Worm (Caenorhabditis elegans) whole organism, L3 larva: Measurements from ENCODE around the gene fkh-5.

Experiments used
- R02D3.7 ChIP-seq: fragments of 150-350 bp; optimal IDR thresholded peaks from 2 replicates; lab custom pipeline; 2014; ENCODE audit warnings: missing biosample characterization, missing genetic modification characterization
- ceh-16 ChIP-seq: sonication (generic microtip); optimal IDR thresholded peaks from 2 replicates; lab custom pipeline; 2017; ENCODE audit warnings: missing biosample characterization, missing genetic modification characterization
- ceh-82 ChIP-seq: fragments of 150-350 bp; optimal IDR thresholded peaks from 2 replicates; lab custom pipeline; 2014; ENCODE audit warnings: missing biosample characterization, missing genetic modification characterization
- ceh-9 ChIP-seq: sonication (generic microtip); optimal IDR thresholded peaks from 2 replicates; lab custom pipeline; 2018; ENCODE audit warnings: missing biosample characterization, missing genetic modification characterization
- egl-5 ChIP-seq: fragments of 150-350 bp; optimal IDR thresholded peaks from 2 replicates; lab custom pipeline; 2017; ENCODE audit warnings: missing biosample characterization, missing genetic modification reagents, missing genetic modification characterization, inconsistent platforms
- fkh-10 ChIP-seq: sonication (generic microtip); optimal IDR thresholded peaks from 2 replicates; lab custom pipeline; 2017; ENCODE audit warnings: missing biosample characterization, missing genetic modification reagents, missing genetic modification characterization
- mdl-1 ChIP-seq: fragments of 150-350 bp; optimal IDR thresholded peaks from 2 replicates; lab custom pipeline; 2014; ENCODE audit warnings: missing biosample characterization, missing genetic modification characterization
- nfya-1 ChIP-seq: sonication (generic microtip); optimal IDR thresholded peaks from 2 replicates; lab custom pipeline; 2017; ENCODE audit warnings: missing genetic modification characterization, mild to moderate bottlenecking, missing compliant biosample characterization, antibody characterized with exemption, moderate library complexity; ENCODE audit not compliant: insufficient read depth
- nhr-23 ChIP-seq: fragments of 150-350 bp; optimal IDR thresholded peaks from 2 replicates; lab custom pipeline; 2014; ENCODE audit warnings: missing biosample characterization, missing genetic modification reagents, missing genetic modification characterization
- nhr-237 ChIP-seq: fragments of 150-350 bp; optimal IDR thresholded peaks from 2 replicates; lab custom pipeline; 2014; ENCODE audit warnings: missing biosample characterization, missing genetic modification characterization
- pha-4 ChIP-seq: fragments of 150-350 bp; optimal IDR thresholded peaks from 2 replicates; lab custom pipeline; 2014; ENCODE audit warnings: missing biosample characterization, missing genetic modification reagents, missing genetic modification characterization
- skn-1 ChIP-seq: fragments of 150-350 bp; optimal IDR thresholded peaks from 2 replicates; lab custom pipeline; 2014; ENCODE audit warnings: missing biosample characterization, missing genetic modification characterization

- no peak for TF ChIP-seq skn-1 (tag; lab: Kevin White, UChicago)
- TF ChIP-seq mdl-1 (tag; lab: Kevin White, UChicago): no peak
- no peak for TF ChIP-seq fkh-10 (GFP tag; lab: Kevin White, UChicago)
- TF ChIP-seq ceh-82: no peak
- TF ChIP-seq pha-4: no peak
- TF ChIP-seq R02D3.7 (tag; lab: Kevin White, UChicago): no peak
- TF ChIP-seq ceh-16 (tag; lab: Kevin White, UChicago): no peak
- no peak for TF ChIP-seq ceh-9 (tag; lab: Kevin White, UChicago)
- no peak for TF ChIP-seq egl-5 (tag; lab: Kevin White, UChicago)
- no peak for TF ChIP-seq nhr-23
- no peak for TF ChIP-seq nhr-237
- TF ChIP-seq nfya-1 (tag; lab: Kevin White, UChicago): no peak
Measured at ce11 chrIII:4881955-4882354, 37.5 kb downstream of the fkh-5 start.
